Comparison of ENCODE assay signal across 1 worm cellular context in genomic region chrIV:1623712-1624111, ce11.
TF ChIP-seq lines count a peak whose summit lies in the region.

Gene nhr-87 (plus strand): TSS chrIV:1624029.

TF ChIP-seq in whole organism, L1 larva, 84 proteins besides CTCF, POLR2A, EP300 and RAD21 (continued from another document):
- TF ChIP-seq mab-9 (GFP tag; IDR thresholded peaks at IDR 0.05; lab: Robert Waterston, UW): no peak
- TF ChIP-seq lin-39 (tag; optimal IDR thresholded peaks at IDR 0.05; lab: Kevin White, UChicago): peak; percentile 89
- peak; percentile 84 for TF ChIP-seq nhr-20 (tag; optimal IDR thresholded peaks at IDR 0.05; lab: Kevin White, UChicago)
- TF ChIP-seq lin-14 (GFP tag; optimal IDR thresholded peaks at IDR 0.05; lab: Kevin White, UChicago): peak; percentile 92
- peak; percentile 36 to 68 for TF ChIP-seq lin-35 (GFP tag; optimal IDR thresholded peaks at IDR 0.05; lab: Kevin White, UChicago)
- TF ChIP-seq hpl-2 (GFP tag; optimal IDR thresholded peaks at IDR 0.05; lab: Kevin White, UChicago): no peak
- no peak for TF ChIP-seq Y116A8C.19 (tag; optimal IDR thresholded peaks at IDR 0.05; lab: Kevin White, UChicago; ENCODE audit: borderline replicate concordance)
- peak; percentile 81 for TF ChIP-seq nhr-19 (GFP tag; conservative IDR thresholded peaks at IDR 0.05; lab: Robert Waterston, UW)
- no peak for TF ChIP-seq egl-27 (tag; optimal IDR thresholded peaks at IDR 0.05; lab: Kevin White, UChicago)
- no peak for TF ChIP-seq fkh-8 (tag; optimal IDR thresholded peaks at IDR 0.05; lab: Kevin White, UChicago)
- TF ChIP-seq nhr-85 (tag; lab: Kevin White, UChicago): peak; percentile 98
- TF ChIP-seq pqm-1 (tag; optimal IDR thresholded peaks at IDR 0.05; lab: Kevin White, UChicago): no peak
- TF ChIP-seq mdl-1 (tag; optimal IDR thresholded peaks at IDR 0.05; lab: Kevin White, UChicago): peak in 1 of 2 experiments; percentile 66
- no peak for TF ChIP-seq unc-98 (GFP tag; IDR thresholded peaks at IDR 0.05; lab: Robert Waterston, UW)
- TF ChIP-seq swsn-7 (tag; optimal IDR thresholded peaks at IDR 0.05; lab: Kevin White, UChicago): peak; percentile 55
- TF ChIP-seq lin-15B (tag; optimal IDR thresholded peaks at IDR 0.05; lab: Kevin White, UChicago): no peak
- TF ChIP-seq ztf-11 (tag; optimal IDR thresholded peaks at IDR 0.05; lab: Kevin White, UChicago): no peak
- no peak for TF ChIP-seq aha-1 (tag; optimal IDR thresholded peaks at IDR 0.05; lab: Kevin White, UChicago)
- TF ChIP-seq zip-4 (GFP tag; optimal IDR thresholded peaks at IDR 0.05; lab: Kevin White, UChicago): no peak
- peak; percentile 87 for TF ChIP-seq rnt-1 (tag; optimal IDR thresholded peaks at IDR 0.05; lab: Kevin White, UChicago)
- no peak for TF ChIP-seq snpc-4 (tag; optimal IDR thresholded peaks at IDR 0.05; lab: Kevin White, UChicago)
- TF ChIP-seq fos-1 (tag; optimal IDR thresholded peaks at IDR 0.05; lab: Kevin White, UChicago): no peak
- TF ChIP-seq blmp-1 (tag; optimal IDR thresholded peaks at IDR 0.05; lab: Kevin White, UChicago): peak; percentile 36
- TF ChIP-seq efl-1 (optimal IDR thresholded peaks at IDR 0.05; lab: Kevin White, UChicago): peak; percentile 18 to 44
- peak; percentile 21 to 83 for TF ChIP-seq efl-1 (GFP tag; optimal IDR thresholded peaks at IDR 0.05 in 1 of 2; lab: Kevin White, UChicago)
- TF ChIP-seq nhr-84 (tag; optimal IDR thresholded peaks at IDR 0.05; lab: Kevin White, UChicago): no peak
- TF ChIP-seq lin-13 (GFP tag; optimal IDR thresholded peaks at IDR 0.05; lab: Kevin White, UChicago): peak; percentile 10
- TF ChIP-seq ces-1 (GFP tag; optimal IDR thresholded peaks at IDR 0.05; lab: Kevin White, UChicago): no peak
- TF ChIP-seq hlh-17 (GFP tag; optimal IDR thresholded peaks at IDR 0.05; lab: Kevin White, UChicago; ENCODE audit: borderline replicate concordance): no peak
- peak; percentile 56 for TF ChIP-seq dsc-1 (tag; optimal IDR thresholded peaks at IDR 0.05; lab: Kevin White, UChicago)
- TF ChIP-seq ceh-8 (GFP tag; optimal IDR thresholded peaks at IDR 0.05; lab: Kevin White, UChicago): no peak
- peak; percentile 82 for TF ChIP-seq mep-1 (tag; optimal IDR thresholded peaks at IDR 0.05; lab: Kevin White, UChicago)
- peak; percentile 64 for TF ChIP-seq irx-1 (tag; optimal IDR thresholded peaks at IDR 0.05; lab: Kevin White, UChicago)
- no peak for TF ChIP-seq pax-3 (tag; optimal IDR thresholded peaks at IDR 0.05; lab: Kevin White, UChicago)
- TF ChIP-seq unc-86 (tag; optimal IDR thresholded peaks at IDR 0.05; lab: Kevin White, UChicago): no peak
- TF ChIP-seq sox-4 (tag; optimal IDR thresholded peaks at IDR 0.05; lab: Kevin White, UChicago): no peak
- no peak for TF ChIP-seq C04F5.9 (tag; optimal IDR thresholded peaks at IDR 0.05; lab: Kevin White, UChicago)
- TF ChIP-seq fkh-4 (tag; optimal IDR thresholded peaks at IDR 0.05; lab: Kevin White, UChicago; ENCODE audit: borderline replicate concordance): no peak
